Worm (Caenorhabditis elegans) whole organism, L4 larva: ENCODE results near the gene nuc-1.

Experiments used
- F37D6.2 ChIP-seq: sonication (generic microtip); optimal IDR thresholded peaks from 2 replicates; lab custom pipeline; 2016; ENCODE audit warnings: mild to moderate bottlenecking, missing genetic modification characterization, missing compliant biosample characterization
- ceh-62 ChIP-seq: sonication (generic microtip); optimal IDR thresholded peaks from 2 replicates; lab custom pipeline; 2017; ENCODE audit warnings: missing biosample characterization, missing genetic modification characterization
- dpl-1 ChIP-seq: fragments of 150-350 bp; optimal IDR thresholded peaks from 2 replicates; lab custom pipeline; 2014; ENCODE audit warnings: missing biosample characterization, missing genetic modification reagents, missing genetic modification characterization
- lir-3 ChIP-seq: sonication (generic microtip); optimal IDR thresholded peaks from 2 replicates; lab custom pipeline; 2016; ENCODE audit warnings: mild to moderate bottlenecking, missing genetic modification characterization, missing compliant biosample characterization
- lsy-2 ChIP-seq, 2 experiments: fragments of 150-350 bp in 1 of 2; sonication (generic microtip) in 1 of 2; optimal IDR thresholded peaks; 2 replicates each; lab custom pipeline; 2014 to 2017; ENCODE audit warnings: missing biosample characterization in 2 of 2, missing genetic modification characterization in 2 of 2
- nhr-25 ChIP-seq: sonication (generic microtip); optimal IDR thresholded peaks from 2 replicates; lab custom pipeline; 2017; ENCODE audit warnings: missing genetic modification characterization, mild to moderate bottlenecking, missing compliant biosample characterization, antibody characterized with exemption, moderate library complexity, borderline replicate concordance; ENCODE audit not compliant: insufficient read depth
- nhr-28 ChIP-seq: fragments of 150-350 bp; optimal IDR thresholded peaks from 2 replicates; lab custom pipeline; 2014; ENCODE audit warnings: missing biosample characterization, missing genetic modification characterization
- nhr-77 ChIP-seq: fragments of 150-350 bp; optimal IDR thresholded peaks from 2 replicates; lab custom pipeline; 2014; ENCODE audit warnings: missing biosample characterization, missing genetic modification characterization
- zag-1 ChIP-seq: fragments of 150-350 bp; optimal IDR thresholded peaks from 2 replicates; lab custom pipeline; 2014; ENCODE audit warnings: missing biosample characterization, missing genetic modification characterization

DNA sequence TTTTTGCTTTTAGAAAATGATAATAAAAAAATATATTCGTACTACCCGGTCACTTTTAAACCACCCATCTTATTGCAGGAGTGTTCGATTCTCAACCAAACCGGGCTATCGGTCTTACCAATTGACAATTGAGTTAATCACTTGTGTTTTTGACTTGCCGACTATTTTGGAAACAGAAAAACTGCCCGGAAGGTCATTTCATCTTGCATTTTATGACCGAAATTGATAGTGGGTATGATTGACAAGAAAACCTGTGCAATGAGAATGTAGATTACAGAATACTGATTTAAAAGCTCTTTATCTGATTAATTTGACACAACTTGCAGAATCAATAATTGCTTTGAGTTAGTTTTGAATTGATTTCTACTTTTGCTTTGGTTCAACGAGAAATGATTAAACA is 22.6 kb upstream of the nuc-1 start, which contains the start of gene C07B5.2:
- no peak for TF ChIP-seq nhr-28 (tag; lab: Kevin White, UChicago)
- no peak for TF ChIP-seq zag-1 (tag; lab: Kevin White, UChicago)
- no peak for TF ChIP-seq nhr-25 (tag; lab: Kevin White, UChicago)
- no peak for TF ChIP-seq dpl-1
- no peak for TF ChIP-seq lsy-2 (tag; optimal IDR thresholded peaks at IDR 0.05; lab: Kevin White, UChicago)
- no peak for TF ChIP-seq ceh-62
- no peak for TF ChIP-seq lir-3
- no peak for TF ChIP-seq nhr-77 (tag; lab: Kevin White, UChicago)
- no peak for TF ChIP-seq F37D6.2 (tag; lab: Kevin White, UChicago)
